Fruit fly (Drosophila melanogaster): ENCODE measurements around the gene TpnC73F.

TpnC73F gene

dm6 chr3L:17001055-17001454 is 44.8 kb upstream of the TpnC73F start (continued):
- TF ChIP-seq Hr51 (GFP tag; optimal IDR thresholded peaks at IDR 0.05) (peak in 1 of 2 experiments; percentile 8), gro (GFP tag; optimal IDR thresholded peaks at IDR 0.05) (peak; percentile 48), crol (GFP tag; IDR thresholded peaks at IDR 0.05) (peak; percentile 57), dan (GFP tag; IDR thresholded peaks at IDR 0.05) (no peak), stc (GFP tag; IDR thresholded peaks at IDR 0.05) (0 out of 2 replicates have a peak, but pooled peaks have one; percentile 11), abd-A (tag; optimal IDR thresholded peaks at IDR 0.05) (no peak), CG13296 (GFP tag; optimal IDR thresholded peaks at IDR 0.05) (peak; percentile 23), sd (tag; optimal IDR thresholded peaks at IDR 0.05) (no peak), Atf6 (GFP tag; IDR thresholded peaks at IDR 0.05) (peak; percentile 54), CG34376 (GFP tag; optimal IDR thresholded peaks at IDR 0.05) (peak; percentile 46), slbo (GFP tag; IDR thresholded peaks at IDR 0.05) (0 out of 2 replicates have a peak, but pooled peaks have one; percentile 31), CrebB (tag; optimal IDR thresholded peaks at IDR 0.05) (no peak), vnd (GFP tag; IDR thresholded peaks at IDR 0.05; ENCODE audit: partially characterized antibody) (peak; percentile 32; the same call in 1 of the 3 replicates), CG14050 (GFP tag; IDR thresholded peaks at IDR 0.05) (peak; percentile 8; the same call in 1 of the 3 replicates), Hr78 (GFP tag; optimal IDR thresholded peaks at IDR 0.05) (no peak), HmgZ (tag; optimal IDR thresholded peaks at IDR 0.05) (peak; percentile 32), Mrtf (GFP tag; IDR thresholded peaks at IDR 0.05) (no peak), CG4404 (GFP tag; IDR thresholded peaks at IDR 0.05) (no peak), CG14014 (GFP tag; IDR thresholded peaks at IDR 0.05) (peak; percentile 42; the same call in 1 of the 2 replicates), Atf3 (GFP tag; optimal IDR thresholded peaks at IDR 0.05) (no peak), Asciz (GFP tag; optimal IDR thresholded peaks at IDR 0.05) (no peak), sens-2 (GFP tag; IDR thresholded peaks at IDR 0.05) (0 out of 2 replicates have a peak, but pooled peaks have one; percentile 44), Ptx1 (GFP tag; IDR thresholded peaks at IDR 0.05) (peak; percentile 35; the same call in 1 of the 2 replicates), Pdp1 (GFP tag; optimal IDR thresholded peaks at IDR 0.05) (peak in 1 of 2 experiments; percentile 35), z (GFP tag; IDR thresholded peaks at IDR 0.05) (0 out of 3 replicates have a peak, but pooled peaks have one; percentile 37), PHDP (tag; optimal IDR thresholded peaks at IDR 0.05) (peak; percentile 42), GATAe (GFP tag; conservative IDR thresholded peaks at IDR 0.05) (peak; percentile 68; the same call in 1 of the 2 replicates), CG15601 (tag; optimal IDR thresholded peaks at IDR 0.05) (no peak), CG12071 (GFP tag; optimal IDR thresholded peaks at IDR 0.05) (peak; percentile 23), Dip2 (GFP tag; IDR thresholded peaks at IDR 0.05) (no peak), CG32772 (GFP tag; IDR thresholded peaks at IDR 0.05) (peak; percentile 57; the same call in 1 of the 2 replicates), zf30C (GFP tag; optimal IDR thresholded peaks at IDR 0.05) (no peak), btn (GFP tag; optimal IDR thresholded peaks at IDR 0.05) (no peak), CG11456 (GFP tag; IDR thresholded peaks at IDR 0.05) (0 out of 3 replicates have a peak, but pooled peaks have one; percentile 11), ERR (GFP tag; optimal IDR thresholded peaks at IDR 0.05) (no peak), tll (GFP tag; optimal IDR thresholded peaks at IDR 0.05) (no peak), CG13894 (tag; optimal IDR thresholded peaks at IDR 0.05) (peak; percentile 77), pan (optimal IDR thresholded peaks at IDR 0.05) (no peak), pan (GFP tag; optimal IDR thresholded peaks at IDR 0.05 in 1 of 2, IDR thresholded peaks at IDR 0.05 in 1 of 2) (no peak), CG7556 (GFP tag; optimal IDR thresholded peaks at IDR 0.05) (no peak), chinmo (GFP tag; IDR thresholded peaks at IDR 0.05; ENCODE audit: partially characterized antibody) (peak; percentile 73; the same call in 1 of the 4 replicates), Fer1 (GFP tag; optimal IDR thresholded peaks at IDR 0.05) (peak; percentile 36), klu (GFP tag; IDR thresholded peaks at IDR 0.05) (0 out of 2 replicates have a peak, but pooled peaks have one; percentile 24), CG32532 (GFP tag; IDR thresholded peaks at IDR 0.05) (peak; percentile 53; the same call in 1 of the 2 replicates), CG10543 (GFP tag; optimal IDR thresholded peaks at IDR 0.05) (peak; percentile 52), schlank (tag; optimal IDR thresholded peaks at IDR 0.05) (peak; percentile 13), mam (GFP tag; optimal IDR thresholded peaks at IDR 0.05) (no peak), Stat92E (GFP tag; optimal IDR thresholded peaks at IDR 0.05) (no peak), CG2678 (tag; optimal IDR thresholded peaks at IDR 0.05) (peak; percentile 47), br (optimal IDR thresholded peaks at IDR 0.05) (no peak)
